Fruit fly (Drosophila melanogaster): ENCODE results near the gene Arl2.
A peak's percentile ranks its signal among the peaks of the same experiment; 100 is the strongest.

Gene Arl2

DNA sequence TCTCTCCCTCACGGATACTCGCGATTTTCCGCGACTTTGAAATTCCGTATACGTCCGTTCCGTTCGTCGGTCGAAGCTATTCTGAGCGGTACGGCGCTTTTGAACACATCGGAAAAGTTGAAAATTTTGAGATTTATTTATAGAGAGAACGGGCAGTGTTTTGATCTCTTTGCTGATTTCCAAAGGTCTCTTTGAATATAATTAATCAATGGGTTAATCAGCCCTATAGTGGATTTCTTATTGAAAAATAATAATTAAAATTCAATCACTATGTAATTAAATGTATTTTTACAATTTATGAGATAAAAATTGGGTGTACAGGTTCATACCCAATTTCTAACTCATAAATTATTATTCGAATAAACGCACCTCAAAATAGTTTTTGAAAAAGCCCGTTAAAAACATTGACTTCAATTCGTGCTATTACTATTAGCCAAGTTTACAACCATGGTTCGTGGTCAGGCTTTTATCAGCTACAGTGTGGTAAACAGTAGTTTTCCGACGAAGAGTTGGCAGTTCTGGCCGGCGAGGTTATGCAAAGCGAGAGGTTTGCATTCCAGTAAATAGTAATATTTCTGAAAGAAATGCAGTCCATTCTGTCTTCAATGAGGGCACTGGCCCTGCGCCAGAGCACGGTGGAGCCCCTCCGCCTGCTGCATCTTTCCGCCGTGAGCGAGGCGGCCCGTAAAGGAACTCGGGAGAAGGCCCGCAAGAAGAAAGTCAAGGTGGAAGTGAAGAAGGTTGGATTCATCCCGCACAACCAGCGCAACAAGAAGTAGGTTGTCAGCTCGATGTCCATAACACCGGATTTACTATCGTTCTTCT, 39.8 kb upstream of the Arl2 start, which contains the start of the genes CG9626 and mRpL1:
Gene CG9626 (minus strand): TSS at position 51 of the 825 bp plus-strand sequence.
Gene mRpL1 (plus strand): TSS at position 513 of the 825 bp plus-strand sequence.
- TF ChIP-seq Hsf (GFP tag; optimal IDR thresholded peaks at IDR 0.05) (peak; percentile 27), Med (GFP tag) (peak; percentile 86), nerfin-2 (GFP tag; IDR thresholded peaks at IDR 0.05; ENCODE audit: partially characterized antibody) (0 out of 2 replicates have a peak, but pooled peaks have one; percentile 12), jumu (GFP tag; optimal IDR thresholded peaks at IDR 0.05) (peak; percentile 21), CrebB (tag; optimal IDR thresholded peaks at IDR 0.05) (peak; percentile 19), CG16815 (GFP tag; optimal IDR thresholded peaks at IDR 0.05) (no peak), dm (GFP tag; optimal IDR thresholded peaks at IDR 0.05) (peak; percentile 69), zen (tag; optimal IDR thresholded peaks at IDR 0.05) (peak; percentile 63), sd (tag; optimal IDR thresholded peaks at IDR 0.05) (peak; percentile 87), Camta (GFP tag; optimal IDR thresholded peaks at IDR 0.05) (peak; percentile 31), Bgb (GFP tag; IDR thresholded peaks at IDR 0.05; ENCODE audit: partially characterized antibody) (0 out of 2 replicates have a peak, but pooled peaks have one; percentile 23), ken (GFP tag; IDR thresholded peaks at IDR 0.05) (peak; percentile 41; the same call in 1 of the 3 replicates), NFAT (GFP tag; IDR thresholded peaks at IDR 0.05) (peak; percentile 46; the same call in 1 of the 2 replicates), sisA (GFP tag; IDR thresholded peaks at IDR 0.05) (0 out of 2 replicates have a peak, but pooled peaks have one; percentile 21), pho (GFP tag; optimal IDR thresholded peaks at IDR 0.05) (peak; percentile 17), CG7928 (GFP tag; optimal IDR thresholded peaks at IDR 0.05) (peak; percentile 19), corto (GFP tag; optimal IDR thresholded peaks at IDR 0.05) (no peak), CG14710 (tag; optimal IDR thresholded peaks at IDR 0.05) (peak; percentile 76), p53 (GFP tag; optimal IDR thresholded peaks at IDR 0.05) (peak; percentile 5), Max (GFP tag; optimal IDR thresholded peaks at IDR 0.05) (peak; percentile 8), tll (GFP tag; optimal IDR thresholded peaks at IDR 0.05) (peak in 1 of 2 experiments; percentile 89), Xbp1 (GFP tag; optimal IDR thresholded peaks at IDR 0.05) (peak; percentile 20), CG3065 (GFP tag; optimal IDR thresholded peaks at IDR 0.05) (peak; percentile 6), CG6175 (GFP tag; IDR thresholded peaks at IDR 0.05) (no peak), dpn (GFP tag; optimal IDR thresholded peaks at IDR 0.05) (peak in 1 of 2 experiments; percentile 43), grn (GFP tag; optimal IDR thresholded peaks at IDR 0.05) (no peak), lov (optimal IDR thresholded peaks at IDR 0.05) (no peak), lov (GFP tag; IDR thresholded peaks at IDR 0.05) (no peak), E2f2 (GFP tag; IDR thresholded peaks at IDR 0.05) (peak; percentile 53), CoRest (tag; optimal IDR thresholded peaks at IDR 0.05) (peak; percentile 45), CG1603 (tag; optimal IDR thresholded peaks at IDR 0.05) (peak; percentile 89), Mad (GFP tag; optimal IDR thresholded peaks at IDR 0.05) (peak; percentile 15), sug (tag; optimal IDR thresholded peaks at IDR 0.05) (peak; percentile 46), Sin3A (optimal IDR thresholded peaks at IDR 0.05) (peak; percentile 49), CG3163 (GFP tag; optimal IDR thresholded peaks at IDR 0.05) (peak; percentile 54), CG3847 (GFP tag; IDR thresholded peaks at IDR 0.05) (peak; percentile 43), CG2120 (GFP tag; optimal IDR thresholded peaks at IDR 0.05) (peak; percentile 49), CG2116 (GFP tag; optimal IDR thresholded peaks at IDR 0.05) (peak; percentile 71), CG8290 (GFP tag; optimal IDR thresholded peaks at IDR 0.05) (peak; percentile 2), CG8290 (tag; optimal IDR thresholded peaks at IDR 0.05) (peak in 1 of 2 experiments; percentile 79), crp (GFP tag; optimal IDR thresholded peaks at IDR 0.05) (peak in 1 of 2 experiments; percentile 16), grau (tag; optimal IDR thresholded peaks at IDR 0.05) (peak; percentile 30), CG4617 (GFP tag; optimal IDR thresholded peaks at IDR 0.05; ENCODE audit: borderline replicate concordance) (peak; percentile 92), CG17802 (tag; optimal IDR thresholded peaks at IDR 0.05) (peak; percentile 7), Ets65A (GFP tag) (peak; percentile 95), CG17912 (GFP tag; optimal IDR thresholded peaks at IDR 0.05) (peak; percentile 22), CG12155 (GFP tag; optimal IDR thresholded peaks at IDR 0.05) (peak; percentile 35), CG15073 (GFP tag; optimal IDR thresholded peaks at IDR 0.05) (no peak), slbo (GFP tag; IDR thresholded peaks at IDR 0.05) (peak; percentile 49; the same call in 1 of the 2 replicates)

Data from whole organism, embryonic.